Fruit fly (Drosophila melanogaster): ENCODE data around the gene CG15296.

CG15296 gene

dm6 chrX:10538807-10539509, 27.4 kb downstream of the CG15296 start:
- TF ChIP-seq CG8301 (tag; optimal IDR thresholded peaks at IDR 0.05) (peak; percentile 61), CG8159 (tag; optimal IDR thresholded peaks at IDR 0.05) (peak; percentile 32), CG14655 (GFP tag; optimal IDR thresholded peaks at IDR 0.05) (peak; percentile 74), CG17806 (tag; optimal IDR thresholded peaks at IDR 0.05) (peak; percentile 36), Pif1A (GFP tag; optimal IDR thresholded peaks at IDR 0.05) (peak; percentile 28), CG10348 (GFP tag; IDR thresholded peaks at IDR 0.05) (no peak), CG9948 (tag; optimal IDR thresholded peaks at IDR 0.05) (peak; percentile 51), CG4496 (GFP tag; IDR thresholded peaks at IDR 0.05) (no peak), CG32121 (GFP tag; IDR thresholded peaks at IDR 0.05) (no peak), D1 (tag; optimal IDR thresholded peaks at IDR 0.05) (no peak), CG34367 (tag; optimal IDR thresholded peaks at IDR 0.05) (peak; percentile 16), EcR (GFP tag; optimal IDR thresholded peaks at IDR 0.05) (peak; percentile 69), Pif1B (GFP tag; optimal IDR thresholded peaks at IDR 0.05) (peak; percentile 2)

- no peak for TF ChIP-seq CG15710 (tag; optimal IDR thresholded peaks at IDR 0.05)
- TF ChIP-seq rn (GFP tag; IDR thresholded peaks at IDR 0.05) = no peak
- peak; percentile 67 for TF ChIP-seq CG12605 (GFP tag; IDR thresholded peaks at IDR 0.05)
- no peak for TF ChIP-seq Snoo (tag; optimal IDR thresholded peaks at IDR 0.05)
- TF ChIP-seq CG8159 (tag; optimal IDR thresholded peaks at IDR 0.05) = no peak
- no peak for TF ChIP-seq CG8301 (tag; optimal IDR thresholded peaks at IDR 0.05)
- peak; percentile 80 for TF ChIP-seq CG32121 (GFP tag; IDR thresholded peaks at IDR 0.05)
- no peak for TF ChIP-seq CG17806 (tag; optimal IDR thresholded peaks at IDR 0.05)
- peak; percentile 33 for TF ChIP-seq gl (tag; optimal IDR thresholded peaks at IDR 0.05)
- no peak for TF ChIP-seq CG10348 (GFP tag; IDR thresholded peaks at IDR 0.05)
- TF ChIP-seq CG13204 (GFP tag; optimal IDR thresholded peaks at IDR 0.05) = no peak
- peak; percentile 23 for TF ChIP-seq EcR (GFP tag; optimal IDR thresholded peaks at IDR 0.05)
- TF ChIP-seq CG14655 (GFP tag; optimal IDR thresholded peaks at IDR 0.05) = peak; percentile 2
- TF ChIP-seq Pif1B (GFP tag; optimal IDR thresholded peaks at IDR 0.05) = peak; percentile 31
- TF ChIP-seq CG34367 (tag; optimal IDR thresholded peaks at IDR 0.05) = no peak
- no peak for TF ChIP-seq D1 (tag; optimal IDR thresholded peaks at IDR 0.05)
- TF ChIP-seq Pif1A (GFP tag; optimal IDR thresholded peaks at IDR 0.05) = peak; percentile 23
- peak; percentile 78; the same call in 2 of the 3 replicates for TF ChIP-seq CG4496 (GFP tag; IDR thresholded peaks at IDR 0.05)
- TF ChIP-seq CG9948 (tag; optimal IDR thresholded peaks at IDR 0.05) = no peak
- TF ChIP-seq fd96Ca (GFP tag; IDR thresholded peaks at IDR 0.05) = peak; percentile 50; the same call in 1 of the 3 replicates
- peak; percentile 41 for TF ChIP-seq Ets98B (GFP tag; IDR thresholded peaks at IDR 0.05)
Observed at dm6 chrX:10535912-10536629, 30.3 kb downstream of the CG15296 start.

- TF ChIP-seq CG9948 (tag; optimal IDR thresholded peaks at IDR 0.05) (no peak), CG4496 (GFP tag; IDR thresholded peaks at IDR 0.05) (no peak), CG10348 (GFP tag; IDR thresholded peaks at IDR 0.05) (no peak), CG8301 (tag; optimal IDR thresholded peaks at IDR 0.05) (no peak), CG15710 (tag; optimal IDR thresholded peaks at IDR 0.05) (no peak), Snoo (tag; optimal IDR thresholded peaks at IDR 0.05) (no peak), Ets98B (GFP tag; IDR thresholded peaks at IDR 0.05) (no peak)
Observed at dm6 chrX:10535029-10535428, 31.4 kb downstream of the CG15296 start.

- no peak for TF ChIP-seq CG13204 (GFP tag; optimal IDR thresholded peaks at IDR 0.05)
- no peak for TF ChIP-seq gl (tag; optimal IDR thresholded peaks at IDR 0.05)
- TF ChIP-seq CG8301 (tag; optimal IDR thresholded peaks at IDR 0.05) = no peak
- TF ChIP-seq Ets98B (GFP tag; IDR thresholded peaks at IDR 0.05) = no peak
Observed at dm6 chrX:10534526-10534925, 31.9 kb downstream of the CG15296 start.

dm6 chrX:10533517-10534284, 32.7 kb downstream of the CG15296 start:
- TF ChIP-seq CG8159 (tag; optimal IDR thresholded peaks at IDR 0.05) (no peak), Pif1A (GFP tag; optimal IDR thresholded peaks at IDR 0.05) (no peak), D1 (tag; optimal IDR thresholded peaks at IDR 0.05) (no peak), fd96Ca (GFP tag; IDR thresholded peaks at IDR 0.05) (no peak), CG34367 (tag; optimal IDR thresholded peaks at IDR 0.05) (no peak), Snoo (tag; optimal IDR thresholded peaks at IDR 0.05) (no peak), rn (GFP tag; IDR thresholded peaks at IDR 0.05) (no peak)

All from whole organism, pupa.